Fruit fly (Drosophila melanogaster) whole organism, embryonic: ENCODE data around the gene wls.

Experiments used
- Awh ChIP-seq: fragments of 200-800 bp; sonication (Bioruptor generic); IDR thresholded peaks from 2 replicates; pipeline ENCODE4, ENCODE4 v1.3.6; 2022; ENCODE audit warnings: missing biosample characterization, missing genetic modification characterization
- B-H2 ChIP-seq: fragments of 200-800 bp; sonication (Bioruptor generic); optimal IDR thresholded peaks from 2 replicates; lab custom pipeline; 2018; ENCODE audit warnings: missing biosample characterization, mild to moderate bottlenecking, missing genetic modification characterization
- Blimp-1 ChIP-seq: fragments of 200-800 bp; sonication (Bioruptor generic); optimal IDR thresholded peaks from 3 replicates; lab custom pipeline; 2018; ENCODE audit warnings: missing biosample characterization, missing genetic modification characterization, mild to moderate bottlenecking, moderate library complexity, missing genetic modification reagents
- CG1024 ChIP-seq: fragments of 200-800 bp; sonication (Bioruptor generic); IDR thresholded peaks from 2 replicates; pipeline ENCODE4 v1.3.6; 2022; ENCODE audit warnings: missing biosample characterization, missing genetic modification characterization
- CG11723 ChIP-seq: fragments of 200-800 bp; sonication (Bioruptor generic); optimal IDR thresholded peaks from 2 replicates; lab custom pipeline; 2017; ENCODE audit warnings: missing biosample characterization, mild to moderate bottlenecking, missing genetic modification characterization
- CG12104 ChIP-seq: fragments of 200-800 bp; sonication (Bioruptor generic); optimal IDR thresholded peaks from 3 replicates; lab custom pipeline; 2016; ENCODE audit warnings: missing biosample characterization, missing genetic modification characterization
- CG12155 ChIP-seq: fragments of 200-800 bp; sonication (Bioruptor generic); optimal IDR thresholded peaks from 3 replicates; lab custom pipeline; 2016; ENCODE audit warnings: missing biosample characterization, missing genetic modification characterization
- CG12236 ChIP-seq: fragments of 200-800 bp; sonication (Bioruptor generic); optimal IDR thresholded peaks from 2 replicates; lab custom pipeline; 2016; ENCODE audit warnings: missing biosample characterization, missing genetic modification characterization
- CG13894 ChIP-seq: fragments of 200-800 bp; sonication (Bioruptor generic); optimal IDR thresholded peaks from 3 replicates; lab custom pipeline; 2018; ENCODE audit warnings: missing biosample characterization, mild to moderate bottlenecking, missing genetic modification characterization, moderate library complexity
- CG14965 ChIP-seq: fragments of 200-800 bp; sonication (Bioruptor generic); optimal IDR thresholded peaks from 2 replicates; lab custom pipeline; 2016; ENCODE audit warnings: missing biosample characterization, missing genetic modification characterization, borderline replicate concordance
- CG17568 ChIP-seq: fragments of 200-800 bp; sonication (Bioruptor generic); optimal IDR thresholded peaks from 2 replicates; lab custom pipeline; 2018; ENCODE audit warnings: missing biosample characterization, mild to moderate bottlenecking, missing genetic modification characterization, moderate library complexity
- CG17802 ChIP-seq: fragments of 200-800 bp; sonication (Bioruptor generic); optimal IDR thresholded peaks from 2 replicates; lab custom pipeline; 2018; ENCODE audit warnings: missing biosample characterization, mild to moderate bottlenecking, missing genetic modification characterization, moderate library complexity
- CG2116 ChIP-seq: fragments of 200-800 bp; sonication (Bioruptor generic); optimal IDR thresholded peaks from 3 replicates; lab custom pipeline; 2018; ENCODE audit warnings: missing biosample characterization, mild to moderate bottlenecking, missing genetic modification characterization
- CG2120 ChIP-seq: fragments of 200-800 bp; sonication (Bioruptor generic); optimal IDR thresholded peaks from 3 replicates; lab custom pipeline; 2016; ENCODE audit warnings: missing biosample characterization, missing genetic modification characterization
- CG2889 ChIP-seq: fragments of 200-800 bp; sonication (Bioruptor generic); IDR thresholded peaks from 3 replicates; pipeline ENCODE4 v1.3.6; 2022; ENCODE audit warnings: missing biosample characterization, missing genetic modification characterization
- CG5953 ChIP-seq: fragments of 200-800 bp; sonication (Bioruptor generic); IDR thresholded peaks from 2 replicates; pipeline ENCODE4 v1.3.6; 2022; ENCODE audit warnings: missing biosample characterization, missing genetic modification characterization
- Hr78 ChIP-seq, 2 experiments: fragments of 200-800 bp in 1 of 2; fragments of >200 bp in 1 of 2; sonication (Bioruptor generic) in 1 of 2; optimal IDR thresholded peaks; 2 replicates each; lab custom pipeline; 2017 to 2019; ENCODE audit warnings: missing biosample characterization in 2 of 2, missing genetic modification characterization in 2 of 2, mild to moderate bottlenecking in 1 of 2, moderate library complexity in 1 of 2
- Scr ChIP-seq: fragments of 200-800 bp; sonication (Bioruptor generic); IDR thresholded peaks from 2 replicates; pipeline ENCODE4 v1.3.6; 2022; ENCODE audit warnings: missing biosample characterization, missing genetic modification characterization; ENCODE audit not compliant: partially characterized antibody
- Sin3A ChIP-seq: fragments of >200 bp; optimal IDR thresholded peaks from 2 replicates; lab custom pipeline; 2018
- abd-A ChIP-seq: fragments of 200-800 bp; sonication (Bioruptor generic); optimal IDR thresholded peaks from 3 replicates; lab custom pipeline; 2019; ENCODE audit warnings: missing biosample characterization, mild to moderate bottlenecking, missing genetic modification characterization, moderate library complexity
- al ChIP-seq: fragments of 200-800 bp; sonication (Bioruptor generic); IDR thresholded peaks from 2 replicates; pipeline ENCODE4 v1.3.6; 2022; ENCODE audit warnings: missing biosample characterization, missing genetic modification characterization
- aop ChIP-seq: fragments of 200-800 bp; sonication (Bioruptor generic); IDR thresholded peaks from 2 replicates; pipeline ENCODE4 v1.3.6; 2022; ENCODE audit warnings: missing biosample characterization, missing genetic modification characterization
- bowl ChIP-seq: fragments of 200-800 bp; sonication (Bioruptor generic); IDR thresholded peaks from 2 replicates; pipeline ENCODE4 v1.3.6; 2022; ENCODE audit warnings: missing biosample characterization, missing genetic modification characterization
- bsh ChIP-seq, 2 experiments: fragments of 200-800 bp; sonication (Bioruptor generic); optimal IDR thresholded peaks; 2 replicates each; lab custom pipeline; 2017 to 2018; ENCODE audit warnings: mild to moderate bottlenecking in 2 of 2, missing biosample characterization in 2 of 2, missing genetic modification characterization in 2 of 2, moderate library complexity in 1 of 2
- btn ChIP-seq: fragments of 200-800 bp; sonication (Bioruptor generic); optimal IDR thresholded peaks from 2 replicates; lab custom pipeline; 2016; ENCODE audit warnings: missing biosample characterization, missing genetic modification characterization
- chinmo ChIP-seq: fragments of 200-800 bp; sonication (Bioruptor generic); IDR thresholded peaks from 4 replicates; pipeline ENCODE4 v1.3.6; 2022; ENCODE audit warnings: missing biosample characterization, missing genetic modification characterization; ENCODE audit not compliant: partially characterized antibody
- dmrt99B ChIP-seq: fragments of 200-800 bp; sonication (Bioruptor generic); optimal IDR thresholded peaks from 2 replicates; lab custom pipeline; 2018; ENCODE audit warnings: missing biosample characterization, mild to moderate bottlenecking, missing genetic modification characterization, moderate library complexity
- grn ChIP-seq: fragments of 200-800 bp; sonication (Bioruptor generic); optimal IDR thresholded peaks from 3 replicates; lab custom pipeline; 2017; ENCODE audit warnings: missing biosample characterization, missing genetic modification characterization
- ham ChIP-seq: fragments of 200-800 bp; sonication (Bioruptor generic); IDR thresholded peaks from 2 replicates; pipeline ENCODE4 v1.3.6; 2022; ENCODE audit warnings: missing biosample characterization, missing genetic modification characterization
- kay ChIP-seq: fragments of 200-800 bp; sonication (Bioruptor generic); optimal IDR thresholded peaks from 2 replicates; lab custom pipeline; 2016; ENCODE audit warnings: missing biosample characterization, missing genetic modification characterization
- klu ChIP-seq: fragments of 200-800 bp; sonication (Bioruptor generic); IDR thresholded peaks from 2 replicates; pipeline ENCODE4 v1.3.6; 2022; ENCODE audit warnings: missing biosample characterization, missing genetic modification characterization
- lab ChIP-seq: fragments of 200-800 bp; sonication (Bioruptor generic); optimal IDR thresholded peaks from 3 replicates; lab custom pipeline; 2017; ENCODE audit warnings: missing biosample characterization, missing genetic modification characterization, mild to moderate bottlenecking, moderate library complexity, missing genetic modification reagents
- mirr ChIP-seq: fragments of 200-800 bp; sonication (Bioruptor generic); optimal IDR thresholded peaks from 3 replicates; lab custom pipeline; 2018; ENCODE audit warnings: missing biosample characterization, mild to moderate bottlenecking, missing genetic modification characterization
- odd ChIP-seq: fragments of 200-800 bp; sonication (Bioruptor generic); optimal IDR thresholded peaks from 2 replicates; lab custom pipeline; 2017; ENCODE audit warnings: missing biosample characterization, mild to moderate bottlenecking, missing genetic modification characterization
- run ChIP-seq: fragments of 200-800 bp; sonication (Bioruptor generic); optimal IDR thresholded peaks from 3 replicates; lab custom pipeline; 2018; ENCODE audit warnings: missing biosample characterization, mild to moderate bottlenecking, missing genetic modification characterization
- sd ChIP-seq: fragments of 200-800 bp; sonication (Bioruptor generic); optimal IDR thresholded peaks from 3 replicates; lab custom pipeline; 2018; ENCODE audit warnings: missing biosample characterization, mild to moderate bottlenecking, missing genetic modification characterization, moderate library complexity
- tna ChIP-seq: fragments of 200-800 bp; sonication (Bioruptor generic); IDR thresholded peaks from 2 replicates; pipeline ENCODE4 v1.3.6; 2022; ENCODE audit warnings: missing biosample characterization, missing genetic modification characterization; ENCODE audit not compliant: partially characterized antibody
- tup ChIP-seq: fragments of 200-800 bp; sonication (Bioruptor generic); optimal IDR thresholded peaks from 2 replicates; lab custom pipeline; 2016; ENCODE audit warnings: missing biosample characterization, mild to moderate bottlenecking, missing genetic modification characterization, moderate library complexity
- unpg ChIP-seq: fragments of 200-800 bp; sonication (Bioruptor generic); optimal IDR thresholded peaks from 3 replicates; lab custom pipeline; 2018; ENCODE audit warnings: missing biosample characterization, mild to moderate bottlenecking, missing genetic modification characterization, moderate library complexity
- vnd ChIP-seq: fragments of 200-800 bp; sonication (Bioruptor generic); IDR thresholded peaks from 3 replicates; pipeline ENCODE4 v1.3.6; 2022; ENCODE audit warnings: missing biosample characterization, missing genetic modification characterization; ENCODE audit not compliant: partially characterized antibody

The wls gene

dm6 chr3L:11147675-11148074 lies 21.8 kb downstream of the wls start (continued):
- TF ChIP-seq odd (GFP tag; lab: Kevin White, UChicago), result no peak
- no peak for TF ChIP-seq CG12155 (GFP tag; lab: Kevin White, UChicago)
- TF ChIP-seq CG14965 (GFP tag; lab: Kevin White, UChicago), result no peak
- no peak for TF ChIP-seq CG11723
- no peak for TF ChIP-seq al (GFP tag; lab: Robert Waterston, UW)
- no peak for TF ChIP-seq unpg (GFP tag; lab: Kevin White, UChicago)
- TF ChIP-seq CG5953 (GFP tag; lab: Robert Waterston, UW), result no peak
- TF ChIP-seq run (tag; lab: Kevin White, UChicago), result no peak
- TF ChIP-seq B-H2, result no peak
- TF ChIP-seq bsh (GFP tag; optimal IDR thresholded peaks at IDR 0.05; lab: Kevin White, UChicago), result no peak
- TF ChIP-seq abd-A (tag; lab: Kevin White, UChicago), result peak; percentile 76
- no peak for TF ChIP-seq CG12104 (GFP tag; lab: Kevin White, UChicago)
- no peak for TF ChIP-seq ham (GFP tag; lab: Robert Waterston, UW)
- no peak for TF ChIP-seq CG12236 (GFP tag; lab: Kevin White, UChicago)
- TF ChIP-seq mirr (GFP tag; lab: Kevin White, UChicago), result no peak
- TF ChIP-seq Hr78 (GFP tag; optimal IDR thresholded peaks at IDR 0.05; lab: Kevin White, UChicago), result peak in 1 of 2 experiments; percentile 14
- TF ChIP-seq dmrt99B (tag; lab: Kevin White, UChicago), result no peak
- TF ChIP-seq Blimp-1 (GFP tag; lab: Kevin White, UChicago), result peak; percentile 99
- TF ChIP-seq aop (GFP tag; lab: Robert Waterston, UW), result no peak
- TF ChIP-seq kay (GFP tag; lab: Kevin White, UChicago), result no peak
- no peak for TF ChIP-seq Scr
- no peak for TF ChIP-seq CG2116 (GFP tag; lab: Kevin White, UChicago)
- no peak for TF ChIP-seq tna (GFP tag; lab: Robert Waterston, UW)
- no peak for TF ChIP-seq CG2889 (GFP tag; lab: Robert Waterston, UW)
- TF ChIP-seq btn, result no peak
- TF ChIP-seq chinmo (GFP tag; lab: Robert Waterston, UW), result no peak
- peak; percentile 54; the same call in 1 of the 2 replicates for TF ChIP-seq Awh (GFP tag; lab: Robert Waterston, UW)
- no peak for TF ChIP-seq CG17568 (GFP tag; lab: Kevin White, UChicago)
- TF ChIP-seq CG1024 (GFP tag; lab: Robert Waterston, UW), result no peak
- no peak for TF ChIP-seq CG17802 (tag; lab: Kevin White, UChicago)
- TF ChIP-seq grn (GFP tag; lab: Kevin White, UChicago), result peak; percentile 82
- TF ChIP-seq lab (GFP tag; lab: Kevin White, UChicago), result no peak
- no peak for TF ChIP-seq CG2120 (GFP tag; lab: Kevin White, UChicago)
- TF ChIP-seq klu, result no peak

dm6 chr3L:11145065-11145464 lies 24.4 kb downstream of the wls start:
- no peak for TF ChIP-seq Sin3A (lab: Kevin White, UChicago)
- TF ChIP-seq tup, result no peak
- TF ChIP-seq vnd (GFP tag; lab: Robert Waterston, UW), result no peak
- 0 out of 2 replicates have a peak, but pooled peaks have one; percentile 10 for TF ChIP-seq bowl
- peak; percentile 92 for TF ChIP-seq sd (tag; lab: Kevin White, UChicago)
- no peak for TF ChIP-seq tna (GFP tag; lab: Robert Waterston, UW)
- peak; percentile 85 for TF ChIP-seq CG13894 (tag; lab: Kevin White, UChicago)
